Fruit fly (Drosophila melanogaster) whole organism, adult: Measurements from ENCODE around the gene MetRS-m.

Experiments
- CG11617 ChIP-seq: fragments of 200-800 bp; sonication (Bioruptor generic); optimal IDR thresholded peaks from 2 replicates; lab custom pipeline; 2017; ENCODE audit warnings: mild to moderate bottlenecking, missing biosample characterization, missing genetic modification reagents, missing genetic modification characterization
- CG12768 ChIP-seq: fragments of 200-800 bp; sonication (Bioruptor generic); optimal IDR thresholded peaks from 2 replicates; lab custom pipeline; 2017; ENCODE audit warnings: missing biosample characterization, missing genetic modification characterization, mild to moderate bottlenecking, moderate library complexity, missing genetic modification reagents
- CG14711 ChIP-seq: fragments of 200-800 bp; sonication (Bioruptor generic); optimal IDR thresholded peaks from 2 replicates; lab custom pipeline; 2018; ENCODE audit warnings: missing biosample characterization, mild to moderate bottlenecking, missing genetic modification characterization, moderate library complexity
- CG1620 ChIP-seq: fragments of 200-800 bp; sonication (Bioruptor generic); optimal IDR thresholded peaks from 2 replicates; lab custom pipeline; 2016; ENCODE audit warnings: missing biosample characterization, missing genetic modification characterization
- CG33017 ChIP-seq: fragments of 200-800 bp; sonication (Bioruptor generic); optimal IDR thresholded peaks from 2 replicates; lab custom pipeline; 2018; ENCODE audit warnings: missing biosample characterization, mild to moderate bottlenecking, missing genetic modification characterization, moderate library complexity
- CG5204 ChIP-seq: fragments of 200-800 bp; sonication (Bioruptor generic); optimal IDR thresholded peaks from 2 replicates; lab custom pipeline; 2016; ENCODE audit warnings: missing biosample characterization, missing genetic modification characterization
- CG7045 ChIP-seq: fragments of 200-800 bp; sonication (Bioruptor generic); optimal IDR thresholded peaks from 2 replicates; lab custom pipeline; 2017; ENCODE audit warnings: missing biosample characterization, mild to moderate bottlenecking, missing genetic modification characterization
- CG7101 ChIP-seq: fragments of 200-800 bp; sonication (Bioruptor generic); optimal IDR thresholded peaks from 2 replicates; lab custom pipeline; 2018; ENCODE audit warnings: missing biosample characterization, mild to moderate bottlenecking, missing genetic modification characterization, moderate library complexity
- Clk ChIP-seq: fragments of 200-800 bp; sonication (Bioruptor generic); optimal IDR thresholded peaks from 2 replicates; lab custom pipeline; 2017; ENCODE audit warnings: missing biosample characterization, missing genetic modification characterization
- Crg-1 ChIP-seq: fragments of 200-800 bp; sonication (Bioruptor generic); optimal IDR thresholded peaks from 2 replicates; lab custom pipeline; 2016; ENCODE audit warnings: missing biosample characterization, missing genetic modification characterization
- Hr96 ChIP-seq: fragments of 200-800 bp; sonication (Bioruptor generic); optimal IDR thresholded peaks from 2 replicates; lab custom pipeline; 2016; ENCODE audit warnings: missing biosample characterization, missing genetic modification characterization
- Mnt ChIP-seq: fragments of 200-800 bp; sonication (Bioruptor generic); optimal IDR thresholded peaks from 2 replicates; lab custom pipeline; 2016; ENCODE audit warnings: missing biosample characterization, mild to moderate bottlenecking, missing genetic modification characterization
- bab1 ChIP-seq: fragments of 200-800 bp; sonication (Bioruptor generic); optimal IDR thresholded peaks from 3 replicates; lab custom pipeline; 2019; ENCODE audit warnings: missing biosample characterization, mild to moderate bottlenecking, missing genetic modification characterization, moderate library complexity
- cic ChIP-seq: fragments of 200-800 bp; sonication (Bioruptor generic); optimal IDR thresholded peaks from 2 replicates; lab custom pipeline; 2017; ENCODE audit warnings: missing biosample characterization, mild to moderate bottlenecking, missing genetic modification characterization, moderate library complexity
- cnc ChIP-seq, 2 experiments: fragments of >200 bp; optimal IDR thresholded peaks; 2 replicates each; lab custom pipeline; 2017
- kay ChIP-seq: fragments of 200-800 bp; sonication (Bioruptor generic); peaks from one replicate; lab custom pipeline; 2016; ENCODE audit warnings: missing biosample characterization, missing genetic modification characterization, borderline replicate concordance
- pad ChIP-seq: fragments of 200-800 bp; sonication (Bioruptor generic); optimal IDR thresholded peaks from 3 replicates; lab custom pipeline; 2017; ENCODE audit warnings: missing biosample characterization, missing genetic modification characterization, mild to moderate bottlenecking, moderate library complexity, missing genetic modification reagents
- tj ChIP-seq: fragments of 200-800 bp; sonication (Bioruptor generic); optimal IDR thresholded peaks from 3 replicates; lab custom pipeline; 2017; ENCODE audit warnings: missing biosample characterization, mild to moderate bottlenecking, missing genetic modification characterization, moderate library complexity
- toe ChIP-seq: fragments of 200-800 bp; sonication (Bioruptor generic); optimal IDR thresholded peaks from 2 replicates; lab custom pipeline; 2016; ENCODE audit warnings: missing biosample characterization, missing genetic modification characterization

The MetRS-m gene

dm6 chr3R:14297489-14297888, 37.7 kb upstream of the MetRS-m start:
- TF ChIP-seq CG33017 (tag; lab: Kevin White, UChicago) = no peak
- TF ChIP-seq cic (GFP tag; lab: Kevin White, UChicago) = no peak
- TF ChIP-seq CG11617 (GFP tag; lab: Kevin White, UChicago) = no peak
- no peak for TF ChIP-seq CG7101 (tag; lab: Kevin White, UChicago)
- TF ChIP-seq CG1620 (GFP tag; lab: Kevin White, UChicago) = no peak
- no peak for TF ChIP-seq CG14711 (tag; lab: Kevin White, UChicago)
- TF ChIP-seq CG12768 (GFP tag; lab: Kevin White, UChicago) = no peak
- no peak for TF ChIP-seq bab1 (GFP tag; lab: Kevin White, UChicago)
- TF ChIP-seq CG5204 = no peak
- no peak for TF ChIP-seq Mnt

- TF ChIP-seq kay (GFP tag; lab: Kevin White, UChicago) = no peak
- no peak for TF ChIP-seq CG12768 (GFP tag; lab: Kevin White, UChicago)
- no peak for TF ChIP-seq cnc (optimal IDR thresholded peaks at IDR 0.05; lab: Kevin White, UChicago)
- no peak for TF ChIP-seq toe
- no peak for TF ChIP-seq tj (GFP tag; lab: Kevin White, UChicago)
- no peak for TF ChIP-seq bab1 (GFP tag; lab: Kevin White, UChicago)
- TF ChIP-seq CG1620 (GFP tag; lab: Kevin White, UChicago) = no peak
- TF ChIP-seq CG11617 (GFP tag; lab: Kevin White, UChicago) = no peak
- no peak for TF ChIP-seq cic (GFP tag; lab: Kevin White, UChicago)
- TF ChIP-seq pad = no peak
- no peak for TF ChIP-seq CG5204
- no peak for TF ChIP-seq CG7101 (tag; lab: Kevin White, UChicago)
- TF ChIP-seq CG33017 (tag; lab: Kevin White, UChicago) = no peak
- no peak for TF ChIP-seq Hr96
These were observed 36.9 kb upstream of the MetRS-m start for dm6 chr3R:14296700-14297099.

dm6 chr3R:14296126-14296525, 36.3 kb upstream of the MetRS-m start:
- no peak for TF ChIP-seq Crg-1
- TF ChIP-seq tj (GFP tag; lab: Kevin White, UChicago) = no peak
- TF ChIP-seq Mnt = no peak
- TF ChIP-seq CG5204 = no peak
- TF ChIP-seq pad = no peak
- TF ChIP-seq Hr96 = no peak
- TF ChIP-seq CG1620 (GFP tag; lab: Kevin White, UChicago) = no peak

dm6 chr3R:14294397-14295018, 34.7 kb upstream of the MetRS-m start:
- TF ChIP-seq CG12768 (GFP tag; lab: Kevin White, UChicago) (no peak), toe (peak; percentile 16), kay (GFP tag; lab: Kevin White, UChicago) (peak; percentile 80), CG7045 (no peak), cnc (optimal IDR thresholded peaks at IDR 0.05; lab: Kevin White, UChicago) (peak in 1 of 2 experiments; percentile 48), cic (GFP tag; lab: Kevin White, UChicago) (peak; percentile 37)

- no peak for TF ChIP-seq Mnt
- no peak for TF ChIP-seq kay (GFP tag; lab: Kevin White, UChicago)
- no peak for TF ChIP-seq tj (GFP tag; lab: Kevin White, UChicago)
- no peak for TF ChIP-seq CG1620 (GFP tag; lab: Kevin White, UChicago)
- TF ChIP-seq cic (GFP tag; lab: Kevin White, UChicago) = no peak
- no peak for TF ChIP-seq Clk (GFP tag; lab: Kevin White, UChicago)
These were observed 32.5 kb upstream of the MetRS-m start for dm6 chr3R:14292307-14292711.

dm6 chr3R:14291431-14291830, 31.6 kb upstream of the MetRS-m start:
- no peak for TF ChIP-seq Hr96
- no peak for TF ChIP-seq toe
- TF ChIP-seq CG14711 (tag; lab: Kevin White, UChicago) = peak; percentile 41
- TF ChIP-seq cic (GFP tag; lab: Kevin White, UChicago) = no peak
- TF ChIP-seq bab1 (GFP tag; lab: Kevin White, UChicago) = peak; percentile 62
- TF ChIP-seq Clk (GFP tag; lab: Kevin White, UChicago) = no peak
- peak; percentile 79 for TF ChIP-seq tj (GFP tag; lab: Kevin White, UChicago)

dm6 chr3R:14289958-14290835, 30.4 kb upstream of the MetRS-m start:
- TF ChIP-seq Mnt (peak; percentile 30), CG7045 (no peak), kay (GFP tag; lab: Kevin White, UChicago) (peak; percentile 44), bab1 (GFP tag; lab: Kevin White, UChicago) (peak; percentile 53), CG12768 (GFP tag; lab: Kevin White, UChicago) (no peak), pad (peak; percentile 6), CG14711 (tag; lab: Kevin White, UChicago) (peak; percentile 15)
